Fruit fly (Drosophila melanogaster) whole organism, embryonic: ENCODE results near the gene nudC.

Experiments
- ATbp ChIP-seq: fragments of 200-800 bp; sonication (Bioruptor generic); optimal IDR thresholded peaks from 2 replicates; lab custom pipeline; 2017; ENCODE audit warnings: missing biosample characterization, mild to moderate bottlenecking, missing genetic modification characterization, missing genetic modification reagents
- Atf3 ChIP-seq: fragments of 200-800 bp; sonication (Bioruptor generic); optimal IDR thresholded peaks from 3 replicates; lab custom pipeline; 2016; ENCODE audit warnings: missing biosample characterization, missing genetic modification characterization
- Awh ChIP-seq: fragments of 200-800 bp; sonication (Bioruptor generic); IDR thresholded peaks from 2 replicates; pipeline ENCODE4, ENCODE4 v1.3.6; 2022; ENCODE audit warnings: missing biosample characterization, missing genetic modification characterization
- B-H2 ChIP-seq: fragments of 200-800 bp; sonication (Bioruptor generic); optimal IDR thresholded peaks from 2 replicates; lab custom pipeline; 2018; ENCODE audit warnings: missing biosample characterization, mild to moderate bottlenecking, missing genetic modification characterization
- CG11085 ChIP-seq: fragments of 200-800 bp; sonication (Bioruptor generic); IDR thresholded peaks from 2 replicates; pipeline ENCODE4 v1.3.6; 2022; ENCODE audit warnings: missing biosample characterization, missing genetic modification characterization
- CG13775 ChIP-seq: fragments of 200-800 bp; sonication (Bioruptor generic); optimal IDR thresholded peaks from 3 replicates; lab custom pipeline; 2017; ENCODE audit warnings: missing biosample characterization, mild to moderate bottlenecking, missing genetic modification characterization
- CG14965 ChIP-seq: fragments of 200-800 bp; sonication (Bioruptor generic); optimal IDR thresholded peaks from 2 replicates; lab custom pipeline; 2016; ENCODE audit warnings: missing biosample characterization, missing genetic modification characterization, borderline replicate concordance
- CG15073 ChIP-seq: fragments of 200-800 bp; sonication (Bioruptor generic); optimal IDR thresholded peaks from 2 replicates; lab custom pipeline; 2016; ENCODE audit warnings: missing biosample characterization, missing genetic modification characterization
- CG16779 ChIP-seq: fragments of 200-800 bp; sonication (Bioruptor generic); IDR thresholded peaks from 2 replicates; pipeline ENCODE4 v1.3.6; 2022; ENCODE audit warnings: missing biosample characterization, missing genetic modification characterization
- CG18619 ChIP-seq: fragments of 200-800 bp; sonication (Bioruptor generic); optimal IDR thresholded peaks from 3 replicates; lab custom pipeline; 2017; ENCODE audit warnings: missing biosample characterization, mild to moderate bottlenecking, missing genetic modification characterization
- CG2678 ChIP-seq: fragments of 200-800 bp; sonication (Bioruptor generic); optimal IDR thresholded peaks from 3 replicates; lab custom pipeline; 2019; ENCODE audit warnings: missing biosample characterization, mild to moderate bottlenecking, missing genetic modification characterization, moderate library complexity
- CG2889 ChIP-seq: fragments of 200-800 bp; sonication (Bioruptor generic); IDR thresholded peaks from 3 replicates; pipeline ENCODE4 v1.3.6; 2022; ENCODE audit warnings: missing biosample characterization, missing genetic modification characterization
- CG3065 ChIP-seq: fragments of 200-800 bp; sonication (Bioruptor generic); optimal IDR thresholded peaks from 2 replicates; lab custom pipeline; 2016; ENCODE audit warnings: missing biosample characterization, missing genetic modification characterization
- CG4617 ChIP-seq: fragments of 200-800 bp; sonication (Bioruptor generic); optimal IDR thresholded peaks from 3 replicates; lab custom pipeline; 2016; ENCODE audit warnings: missing biosample characterization, missing genetic modification characterization, borderline replicate concordance
- CG4730 ChIP-seq: fragments of 200-800 bp; sonication (Bioruptor generic); IDR thresholded peaks from 2 replicates; pipeline ENCODE4 v1.3.6; 2022; ENCODE audit warnings: missing biosample characterization, missing genetic modification characterization
- CG4820 ChIP-seq: fragments of 200-800 bp; sonication (Bioruptor generic); optimal IDR thresholded peaks from 3 replicates; lab custom pipeline; 2016; ENCODE audit warnings: missing biosample characterization, missing genetic modification characterization
- CG6683 ChIP-seq: fragments of 200-800 bp; sonication (Bioruptor generic); optimal IDR thresholded peaks from 2 replicates; lab custom pipeline; 2017; ENCODE audit warnings: missing biosample characterization, mild to moderate bottlenecking, missing genetic modification characterization, missing genetic modification reagents
- CG6854 ChIP-seq: fragments of 200-800 bp; sonication (Bioruptor generic); optimal IDR thresholded peaks from 3 replicates; lab custom pipeline; 2017; ENCODE audit warnings: missing biosample characterization, mild to moderate bottlenecking, missing genetic modification characterization
- CG8290 ChIP-seq, 3 experiments: fragments of 200-800 bp; sonication (Bioruptor generic); optimal IDR thresholded peaks; 2 replicates each; lab custom pipeline; 2016 to 2019; ENCODE audit warnings: missing biosample characterization in 3 of 3, missing genetic modification characterization in 3 of 3, mild to moderate bottlenecking in 2 of 3, moderate library complexity in 1 of 3
- CG8944 ChIP-seq: fragments of 200-800 bp; sonication (Bioruptor generic); optimal IDR thresholded peaks from 3 replicates; lab custom pipeline; 2016; ENCODE audit warnings: missing biosample characterization, missing genetic modification characterization
- CHES-1-like ChIP-seq: fragments of 200-800 bp; sonication (Bioruptor generic); optimal IDR thresholded peaks from 2 replicates; lab custom pipeline; 2016; ENCODE audit warnings: missing biosample characterization, missing genetic modification characterization
- CrebB ChIP-seq: fragments of 200-800 bp; sonication (Bioruptor generic); optimal IDR thresholded peaks from 3 replicates; lab custom pipeline; 2018; ENCODE audit warnings: missing biosample characterization, mild to moderate bottlenecking, missing genetic modification characterization
- Dp ChIP-seq: fragments of 200-800 bp; sonication (Bioruptor generic); optimal IDR thresholded peaks from 2 replicates; lab custom pipeline; 2018; ENCODE audit warnings: missing biosample characterization, mild to moderate bottlenecking, missing genetic modification characterization, moderate library complexity
- E2f1 ChIP-seq: fragments of 200-800 bp; sonication (Bioruptor generic); IDR thresholded peaks from 2 replicates; pipeline ENCODE4 v1.3.6; 2022; ENCODE audit warnings: missing biosample characterization, missing genetic modification characterization
- HmgD ChIP-seq: fragments of 200-800 bp; sonication (Bioruptor generic); optimal IDR thresholded peaks from 3 replicates; lab custom pipeline; 2016; ENCODE audit warnings: missing biosample characterization, missing genetic modification characterization
- Hr78 ChIP-seq, 2 experiments: fragments of 200-800 bp in 1 of 2; fragments of >200 bp in 1 of 2; sonication (Bioruptor generic) in 1 of 2; optimal IDR thresholded peaks; 2 replicates each; lab custom pipeline; 2017 to 2019; ENCODE audit warnings: missing biosample characterization in 2 of 2, missing genetic modification characterization in 2 of 2, mild to moderate bottlenecking in 1 of 2, moderate library complexity in 1 of 2
- Med ChIP-seq: fragments of 200-800 bp; sonication (Bioruptor generic); peaks from one replicate; lab custom pipeline; 2016; ENCODE audit warnings: missing biosample characterization, missing genetic modification characterization, mild to moderate bottlenecking, inconsistent platforms, moderate library complexity
- Mes4 ChIP-seq: fragments of 200-800 bp; sonication (Bioruptor generic); optimal IDR thresholded peaks from 2 replicates; lab custom pipeline; 2016; ENCODE audit warnings: missing biosample characterization, missing genetic modification characterization
- Myb ChIP-seq: fragments of 200-800 bp; sonication (Bioruptor generic); optimal IDR thresholded peaks from 2 replicates; lab custom pipeline; 2016; ENCODE audit warnings: missing biosample characterization, missing genetic modification characterization
- NK7.1 ChIP-seq: fragments of 200-800 bp; sonication (Bioruptor generic); optimal IDR thresholded peaks from 3 replicates; lab custom pipeline; 2016; ENCODE audit warnings: missing biosample characterization, missing genetic modification characterization
- Neu2 ChIP-seq: fragments of 200-800 bp; sonication (Bioruptor generic); optimal IDR thresholded peaks from 3 replicates; lab custom pipeline; 2016; ENCODE audit warnings: missing biosample characterization, missing genetic modification characterization, borderline replicate concordance
- Nf-YB ChIP-seq: fragments of 200-800 bp; sonication (Bioruptor generic); optimal IDR thresholded peaks from 3 replicates; lab custom pipeline; 2019; ENCODE audit warnings: missing biosample characterization, mild to moderate bottlenecking, missing genetic modification characterization, moderate library complexity
- Oli ChIP-seq: fragments of 200-800 bp; sonication (Bioruptor generic); optimal IDR thresholded peaks from 2 replicates; lab custom pipeline; 2018; ENCODE audit warnings: missing biosample characterization, mild to moderate bottlenecking, missing genetic modification characterization, moderate library complexity
- Pdp1 ChIP-seq, 2 experiments: fragments of 200-800 bp; sonication (Bioruptor generic); optimal IDR thresholded peaks; 3 replicates each; lab custom pipeline; 2016; ENCODE audit warnings: missing biosample characterization in 2 of 2, missing genetic modification characterization in 2 of 2, mild to moderate bottlenecking in 1 of 2, moderate library complexity in 1 of 2
- Sry-δ ChIP-seq: fragments of 200-800 bp; sonication (Bioruptor generic); optimal IDR thresholded peaks from 2 replicates; lab custom pipeline; 2016; ENCODE audit warnings: missing biosample characterization, missing genetic modification characterization
- ac ChIP-seq: fragments of 200-800 bp; sonication (Bioruptor generic); optimal IDR thresholded peaks from 3 replicates; lab custom pipeline; 2017; ENCODE audit warnings: missing biosample characterization, mild to moderate bottlenecking, missing genetic modification characterization
- ato ChIP-seq: fragments of 200-800 bp; sonication (Bioruptor generic); IDR thresholded peaks from 2 replicates; pipeline ENCODE4 v1.3.6; 2022; ENCODE audit warnings: missing biosample characterization, missing genetic modification characterization; ENCODE audit not compliant: partially characterized antibody
- eve ChIP-seq, 2 experiments: fragments of >200 bp; optimal IDR thresholded peaks; 2 replicates each; lab custom pipeline; 2017; ENCODE audit warnings: missing biosample characterization in 2 of 2, missing genetic modification characterization in 2 of 2
- grn ChIP-seq: fragments of 200-800 bp; sonication (Bioruptor generic); optimal IDR thresholded peaks from 3 replicates; lab custom pipeline; 2017; ENCODE audit warnings: missing biosample characterization, missing genetic modification characterization
- ham ChIP-seq: fragments of 200-800 bp; sonication (Bioruptor generic); IDR thresholded peaks from 2 replicates; pipeline ENCODE4 v1.3.6; 2022; ENCODE audit warnings: missing biosample characterization, missing genetic modification characterization
- jigr1 ChIP-seq: fragments of 200-800 bp; sonication (Bioruptor generic); IDR thresholded peaks from 3 replicates; pipeline ENCODE4 v1.3.6; 2022; ENCODE audit warnings: missing biosample characterization, missing genetic modification characterization
- klu ChIP-seq: fragments of 200-800 bp; sonication (Bioruptor generic); IDR thresholded peaks from 2 replicates; pipeline ENCODE4 v1.3.6; 2022; ENCODE audit warnings: missing biosample characterization, missing genetic modification characterization
- kni ChIP-seq: fragments of 200-800 bp; sonication (Bioruptor generic); optimal IDR thresholded peaks from 3 replicates; lab custom pipeline; 2017; ENCODE audit warnings: mild to moderate bottlenecking, missing biosample characterization, missing genetic modification reagents, missing genetic modification characterization
- mam ChIP-seq: fragments of 200-800 bp; sonication (Bioruptor generic); optimal IDR thresholded peaks from 3 replicates; lab custom pipeline; 2016; ENCODE audit warnings: missing biosample characterization, missing genetic modification characterization
- onecut ChIP-seq: fragments of 200-800 bp; sonication (Bioruptor generic); IDR thresholded peaks from 2 replicates; pipeline ENCODE4 v1.3.6; 2022; ENCODE audit warnings: missing biosample characterization, missing genetic modification characterization
- slbo ChIP-seq: fragments of 200-800 bp; sonication (Bioruptor generic); IDR thresholded peaks from 2 replicates; pipeline ENCODE4 v1.3.6; 2022; ENCODE audit warnings: missing biosample characterization, missing genetic modification characterization
- sna ChIP-seq: fragments of 200-800 bp; sonication (Bioruptor generic); IDR thresholded peaks from 2 replicates; pipeline ENCODE4 v1.3.6; 2022; ENCODE audit warnings: missing biosample characterization, missing genetic modification characterization; ENCODE audit not compliant: partially characterized antibody
- trh ChIP-seq: fragments of 200-800 bp; sonication (Bioruptor generic); optimal IDR thresholded peaks from 2 replicates; lab custom pipeline; 2016; ENCODE audit warnings: missing biosample characterization, missing genetic modification characterization
- ttk ChIP-seq: fragments of 200-800 bp; sonication (Bioruptor generic); IDR thresholded peaks from 2 replicates; pipeline ENCODE4 v2.1.2; 2022; ENCODE audit warnings: missing biosample characterization, missing genetic modification characterization

The nudC gene

DNA sequence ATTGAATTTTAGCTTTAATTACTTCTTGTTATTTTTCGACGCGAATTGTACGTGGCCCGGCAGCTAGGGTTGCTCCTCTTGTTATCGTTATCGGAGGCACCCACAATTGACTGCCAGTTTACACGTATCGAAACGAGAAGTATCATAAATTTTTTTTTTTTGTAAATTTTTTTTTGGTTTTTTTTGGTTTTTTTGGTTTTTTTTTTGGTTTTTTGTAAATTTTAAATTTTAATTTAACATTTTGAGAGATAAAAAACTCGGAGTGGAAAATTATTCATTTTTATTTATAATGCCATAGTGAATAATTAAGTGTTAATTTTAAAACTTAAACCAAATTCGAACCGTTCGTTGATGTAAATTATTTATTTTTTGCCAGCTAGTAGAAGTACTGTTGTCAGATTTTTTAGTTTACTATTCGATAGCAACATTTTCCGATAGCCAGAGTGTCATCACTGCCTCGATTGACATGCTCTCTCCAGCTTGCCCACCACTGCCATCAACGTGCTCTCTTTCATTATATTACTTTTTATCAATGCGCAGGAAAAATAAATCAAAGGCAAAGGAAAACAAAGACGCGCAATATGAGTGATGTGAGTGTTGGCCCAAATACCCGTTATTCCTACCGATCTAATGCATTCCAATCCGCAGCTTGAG is 40.3 kb downstream of the nudC start, which contains the start of the genes kud and Zcchc7 (continued):
- TF ChIP-seq Hr78 (GFP tag; optimal IDR thresholded peaks at IDR 0.05; lab: Kevin White, UChicago) = no peak
- no peak for TF ChIP-seq CG3065 (GFP tag; lab: Kevin White, UChicago)
- TF ChIP-seq trh = no peak
- no peak for TF ChIP-seq CG6854 (GFP tag; lab: Kevin White, UChicago)
- TF ChIP-seq Sry-δ (GFP tag; lab: Kevin White, UChicago) = peak; percentile 88
- peak; percentile 97 for TF ChIP-seq CG4820 (GFP tag; lab: Kevin White, UChicago)
- TF ChIP-seq CG2889 (GFP tag; lab: Robert Waterston, UW) = no peak
- peak; percentile 60 for TF ChIP-seq slbo (GFP tag; lab: Robert Waterston, UW)
- peak; percentile 20 for TF ChIP-seq Dp (GFP tag; lab: Kevin White, UChicago)
- peak; percentile 64 for TF ChIP-seq mam
- TF ChIP-seq CG11085 (GFP tag; lab: Robert Waterston, UW) = 0 out of 2 replicates have a peak, but pooled peaks have one; percentile 8
- no peak for TF ChIP-seq Atf3 (GFP tag; lab: Kevin White, UChicago)
- no peak for TF ChIP-seq HmgD (GFP tag; lab: Kevin White, UChicago)
- TF ChIP-seq NK7.1 (GFP tag; lab: Kevin White, UChicago) = no peak
- TF ChIP-seq CG2678 (tag; lab: Kevin White, UChicago) = no peak
- TF ChIP-seq CG4617 (GFP tag; lab: Kevin White, UChicago) = peak; percentile 37
- no peak for TF ChIP-seq CG6683
- no peak for TF ChIP-seq Neu2
- TF ChIP-seq CG8290 (GFP tag; optimal IDR thresholded peaks at IDR 0.05; lab: Kevin White, UChicago) = peak; percentile 90
- peak in 1 of 2 experiments; percentile 55 for TF ChIP-seq CG8290 (tag; optimal IDR thresholded peaks at IDR 0.05; lab: Kevin White, UChicago)
- peak; percentile 87 for TF ChIP-seq Med (GFP tag; lab: Kevin White, UChicago)
- peak; percentile 49 for TF ChIP-seq CG18619 (GFP tag; lab: Kevin White, UChicago)
- TF ChIP-seq eve (GFP tag; optimal IDR thresholded peaks at IDR 0.05; lab: Kevin White, UChicago) = no peak
- no peak for TF ChIP-seq CrebB (tag; lab: Kevin White, UChicago)
- TF ChIP-seq sna (GFP tag; lab: Robert Waterston, UW) = peak; percentile 18; the same call in 1 of the 2 replicates
- TF ChIP-seq Myb = peak; percentile 21
- TF ChIP-seq Nf-YB (GFP tag; lab: Kevin White, UChicago) = peak; percentile 42
- no peak for TF ChIP-seq kni (GFP tag; lab: Kevin White, UChicago)
- TF ChIP-seq onecut = no peak
- TF ChIP-seq Oli (tag; lab: Kevin White, UChicago) = peak; percentile 30
- TF ChIP-seq klu (GFP tag; lab: Robert Waterston, UW) = no peak
- TF ChIP-seq Mes4 (GFP tag; lab: Kevin White, UChicago) = peak; percentile 10
- TF ChIP-seq E2f1 (GFP tag; lab: Robert Waterston, UW) = no peak
- TF ChIP-seq ham (GFP tag; lab: Robert Waterston, UW) = no peak
- TF ChIP-seq CG13775 (GFP tag; lab: Kevin White, UChicago) = peak; percentile 70
- TF ChIP-seq CG8944 (GFP tag; lab: Kevin White, UChicago) = no peak
- TF ChIP-seq CG15073 (GFP tag; lab: Kevin White, UChicago) = no peak
- TF ChIP-seq ato (GFP tag; lab: Robert Waterston, UW) = 0 out of 2 replicates have a peak, but pooled peaks have one; percentile 10
- no peak for TF ChIP-seq grn (GFP tag; lab: Kevin White, UChicago)
- TF ChIP-seq CG16779 = no peak
- no peak; the same call in 2 of the 3 replicates for TF ChIP-seq jigr1 (GFP tag; lab: Robert Waterston, UW)
- TF ChIP-seq ac (GFP tag; lab: Kevin White, UChicago) = no peak
- no peak for TF ChIP-seq CG4730
- TF ChIP-seq Pdp1 (GFP tag; optimal IDR thresholded peaks at IDR 0.05; lab: Kevin White, UChicago) = peak in 1 of 2 experiments; percentile 52
- TF ChIP-seq Awh = no peak
- peak; percentile 69 for TF ChIP-seq B-H2
- no peak for TF ChIP-seq CG14965
- no peak for TF ChIP-seq ttk
- TF ChIP-seq ATbp (GFP tag; lab: Kevin White, UChicago) = no peak
- TF ChIP-seq CHES-1-like = peak; percentile 39
